ENCODE assay signal across 6 worm cellular contexts in the genomic region with DNA sequence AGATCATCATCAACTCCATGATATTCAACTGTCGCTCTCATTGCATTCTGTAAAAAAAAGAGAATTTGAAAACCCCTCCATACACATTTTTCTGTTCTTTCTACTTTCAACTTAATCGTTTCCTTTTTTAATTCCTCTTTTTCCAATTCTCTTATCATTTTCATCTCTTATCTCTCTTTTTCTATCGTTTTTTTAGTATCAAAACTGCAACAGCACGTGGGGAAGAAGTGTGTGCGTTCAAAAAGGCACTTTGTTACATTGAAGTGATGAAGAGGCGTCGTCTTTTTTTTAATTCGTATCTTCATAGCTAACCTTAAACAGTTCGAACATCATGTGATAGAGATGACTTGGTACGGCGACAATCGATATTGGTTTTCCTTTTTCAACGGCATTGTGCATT.
TF ChIP-seq lines count a peak whose summit lies in the region.

No protein-coding gene starts in this region.

TF ChIP-seq in whole organism, L1 larva, 84 proteins besides CTCF, POLR2A, EP300 and RAD21 (continues in another document):
- TF ChIP-seq C04F5.9 (tag; optimal IDR thresholded peaks at IDR 0.05; lab: Kevin White, UChicago) (no peak), efl-1 (optimal IDR thresholded peaks at IDR 0.05; lab: Kevin White, UChicago) (peak in 1 of 2 experiments; percentile 39), efl-1 (GFP tag; optimal IDR thresholded peaks at IDR 0.05 in 1 of 2; lab: Kevin White, UChicago) (peak; percentile 23 to 93), C16A3.4 (tag; optimal IDR thresholded peaks at IDR 0.05; lab: Kevin White, UChicago) (no peak), snu-23 (GFP tag; optimal IDR thresholded peaks at IDR 0.05; lab: Kevin White, UChicago) (peak; percentile 70), lin-39 (tag; optimal IDR thresholded peaks at IDR 0.05; lab: Kevin White, UChicago) (no peak), jun-1 (tag; optimal IDR thresholded peaks at IDR 0.05; lab: Kevin White, UChicago) (peak; percentile 28), F16B12.6 (tag; optimal IDR thresholded peaks at IDR 0.05; lab: Kevin White, UChicago) (no peak), nhr-85 (tag; lab: Kevin White, UChicago) (peak; percentile 90), nhr-84 (tag; optimal IDR thresholded peaks at IDR 0.05; lab: Kevin White, UChicago) (no peak), lin-35 (GFP tag; optimal IDR thresholded peaks at IDR 0.05; lab: Kevin White, UChicago) (peak in 1 of 2 experiments; percentile 77), egl-13 (tag; optimal IDR thresholded peaks at IDR 0.05; lab: Kevin White, UChicago) (no peak), nhr-47 (tag; optimal IDR thresholded peaks at IDR 0.05; lab: Kevin White, UChicago) (peak; percentile 10), nhr-76 (tag; optimal IDR thresholded peaks at IDR 0.05; lab: Kevin White, UChicago) (no peak), efl-3 (GFP tag; optimal IDR thresholded peaks at IDR 0.05; lab: Kevin White, UChicago) (no peak)

TF ChIP-seq in whole organism, L2 larva, 48 proteins besides CTCF, POLR2A, EP300 and RAD21 (continues in another document):
- no peak for TF ChIP-seq mab-5 (tag; optimal IDR thresholded peaks at IDR 0.05; lab: Kevin White, UChicago)
- no peak for TF ChIP-seq lin-13 (GFP tag; optimal IDR thresholded peaks at IDR 0.05; lab: Kevin White, UChicago)
- TF ChIP-seq zag-1 (tag; optimal IDR thresholded peaks at IDR 0.05; lab: Kevin White, UChicago) = no peak
- TF ChIP-seq C34F6.9 (tag; optimal IDR thresholded peaks at IDR 0.05; lab: Kevin White, UChicago) = no peak
- TF ChIP-seq nhr-129 (tag; optimal IDR thresholded peaks at IDR 0.05; lab: Kevin White, UChicago) = peak; percentile 37
- TF ChIP-seq sma-9 (GFP tag; optimal IDR thresholded peaks at IDR 0.05; lab: Kevin White, UChicago) = peak; percentile 95
- no peak for TF ChIP-seq sma-9 (tag; optimal IDR thresholded peaks at IDR 0.05; lab: Kevin White, UChicago)
- TF ChIP-seq skn-1 (tag; optimal IDR thresholded peaks at IDR 0.05; lab: Kevin White, UChicago) = no peak
- TF ChIP-seq blmp-1 (tag; optimal IDR thresholded peaks at IDR 0.05; lab: Kevin White, UChicago; ENCODE audit: insufficient read depth) = peak; percentile 47
- TF ChIP-seq nhr-23 (tag; optimal IDR thresholded peaks at IDR 0.05; lab: Kevin White, UChicago) = no peak
- TF ChIP-seq ztf-4 (tag; optimal IDR thresholded peaks at IDR 0.05; lab: Kevin White, UChicago) = no peak
- no peak for TF ChIP-seq ceh-82 (tag; optimal IDR thresholded peaks at IDR 0.05; lab: Kevin White, UChicago)
- TF ChIP-seq elt-3 (tag; optimal IDR thresholded peaks at IDR 0.05; lab: Kevin White, UChicago) = no peak
- TF ChIP-seq ztf-11 (tag; optimal IDR thresholded peaks at IDR 0.05; lab: Kevin White, UChicago) = no peak
- peak; percentile 95 for TF ChIP-seq fos-1 (tag; optimal IDR thresholded peaks at IDR 0.05; lab: Kevin White, UChicago)

TF ChIP-seq in whole organism, L3 larva, 47 proteins besides CTCF, POLR2A, EP300 and RAD21 (continues in another document):
- no peak for TF ChIP-seq tbx-2 (tag; optimal IDR thresholded peaks at IDR 0.05; lab: Kevin White, UChicago)
- TF ChIP-seq ztf-4 (tag; optimal IDR thresholded peaks at IDR 0.05; lab: Kevin White, UChicago) = no peak
- peak; percentile 28 for TF ChIP-seq nhr-25 (tag; optimal IDR thresholded peaks at IDR 0.05; lab: Kevin White, UChicago)
- TF ChIP-seq sea-2 (GFP tag; optimal IDR thresholded peaks at IDR 0.05; lab: Kevin White, UChicago) = no peak
- TF ChIP-seq R02D3.7 (tag; optimal IDR thresholded peaks at IDR 0.05; lab: Kevin White, UChicago) = no peak
- no peak for TF ChIP-seq unc-39 (tag; optimal IDR thresholded peaks at IDR 0.05; lab: Kevin White, UChicago)
- TF ChIP-seq nhr-43 (tag; optimal IDR thresholded peaks at IDR 0.05; lab: Kevin White, UChicago; ENCODE audit: poor library complexity, severe bottlenecking) = peak; percentile 50
- no peak for TF ChIP-seq nhr-12 (tag; optimal IDR thresholded peaks at IDR 0.05; lab: Kevin White, UChicago)
- TF ChIP-seq ama-1 (optimal IDR thresholded peaks at IDR 0.05; lab: Kevin White, UChicago) = no peak
- TF ChIP-seq hmg-11 (tag; optimal IDR thresholded peaks at IDR 0.05; lab: Kevin White, UChicago) = no peak
- no peak for TF ChIP-seq lsy-12 (tag; optimal IDR thresholded peaks at IDR 0.05; lab: Kevin White, UChicago)
- TF ChIP-seq nhr-28 (tag; optimal IDR thresholded peaks at IDR 0.05; lab: Kevin White, UChicago) = no peak
- peak; percentile 95 for TF ChIP-seq elt-2 (tag; optimal IDR thresholded peaks at IDR 0.05; lab: Kevin White, UChicago)
- no peak for TF ChIP-seq aly-2 (tag; optimal IDR thresholded peaks at IDR 0.05; lab: Kevin White, UChicago)
- TF ChIP-seq fkh-2 (tag; optimal IDR thresholded peaks at IDR 0.05; lab: Kevin White, UChicago) = no peak
- peak; percentile 81 for TF ChIP-seq elt-1 (tag; optimal IDR thresholded peaks at IDR 0.05; lab: Kevin White, UChicago)

TF ChIP-seq in whole organism, L4 larva, 104 proteins besides CTCF, POLR2A, EP300 and RAD21 (continues in another document):
- TF ChIP-seq ceh-20 (GFP tag; IDR thresholded peaks at IDR 0.05; lab: Robert Waterston, UW) (peak; percentile 29; the same call in 1 of the 2 replicates), daf-8 (GFP tag; IDR thresholded peaks at IDR 0.05; lab: Robert Waterston, UW) (no peak), daf-12 (tag; optimal IDR thresholded peaks at IDR 0.05; lab: Kevin White, UChicago) (no peak), gei-8 (GFP tag; optimal IDR thresholded peaks at IDR 0.05; lab: Kevin White, UChicago) (peak; percentile 75), madf-5 (GFP tag; IDR thresholded peaks at IDR 0.05; lab: Robert Waterston, UW) (no peak), saeg-2 (GFP tag; IDR thresholded peaks at IDR 0.05; lab: Robert Waterston, UW) (no peak), lin-15B (tag; optimal IDR thresholded peaks at IDR 0.05; lab: Kevin White, UChicago) (no peak), F44E2.7 (GFP tag; IDR thresholded peaks at IDR 0.05; lab: Robert Waterston, UW) (no peak), zfp-2 (tag; optimal IDR thresholded peaks at IDR 0.05; lab: Kevin White, UChicago) (no peak), vab-7 (GFP tag; IDR thresholded peaks at IDR 0.05; lab: Robert Waterston, UW) (no peak), F10B5.3 (tag; optimal IDR thresholded peaks at IDR 0.05; lab: Kevin White, UChicago) (no peak), mxl-3 (GFP tag; optimal IDR thresholded peaks at IDR 0.05; lab: Kevin White, UChicago) (peak; percentile 97), Y5F2A.4 (GFP tag; optimal IDR thresholded peaks at IDR 0.05; lab: Kevin White, UChicago) (no peak), mes-2 (tag; optimal IDR thresholded peaks at IDR 0.05; lab: Kevin White, UChicago; ENCODE audit: poor library complexity, severe bottlenecking) (peak; percentile 44), lir-3 (tag; optimal IDR thresholded peaks at IDR 0.05; lab: Kevin White, UChicago) (no peak), D1046.2 (GFP tag; IDR thresholded peaks at IDR 0.05; lab: Robert Waterston, UW) (no peak)

TF ChIP-seq in whole organism, late embryonic, 69 proteins besides CTCF, POLR2A, EP300 and RAD21:
- TF ChIP-seq elt-2 (tag; optimal IDR thresholded peaks at IDR 0.05; lab: Kevin White, UChicago) (peak; percentile 17), pha-4 (tag; optimal IDR thresholded peaks at IDR 0.05; lab: Kevin White, UChicago) (no peak), dmd-4 (tag; optimal IDR thresholded peaks at IDR 0.05; lab: Kevin White, UChicago; ENCODE audit: borderline replicate concordance) (no peak), tbx-2 (tag; optimal IDR thresholded peaks at IDR 0.05; lab: Kevin White, UChicago) (no peak), unc-55 (GFP tag; optimal IDR thresholded peaks at IDR 0.05; lab: Kevin White, UChicago) (no peak), pros-1 (tag; optimal IDR thresholded peaks at IDR 0.05; lab: Kevin White, UChicago) (no peak)
TF ChIP-seq in whole organism, late embryonic: peak in this region for 1.

TF ChIP-seq in whole organism, young adult, 124 proteins besides CTCF, POLR2A, EP300 and RAD21 (continues in another document):
- no peak for TF ChIP-seq snpc-4 (GFP tag; optimal IDR thresholded peaks at IDR 0.05; lab: Kevin White, UChicago)
- no peak for TF ChIP-seq snpc-4 (tag; optimal IDR thresholded peaks at IDR 0.05; lab: Kevin White, UChicago)
- TF ChIP-seq hsf-1 (GFP tag; IDR thresholded peaks at IDR 0.05; lab: Robert Waterston, UW) = no peak
- no peak for TF ChIP-seq ztf-6 (GFP tag; IDR thresholded peaks at IDR 0.05; lab: Robert Waterston, UW)
- no peak for TF ChIP-seq xnd-1 (tag; optimal IDR thresholded peaks at IDR 0.05; lab: Kevin White, UChicago)
- TF ChIP-seq F37B4.10 (GFP tag; IDR thresholded peaks at IDR 0.05; lab: Robert Waterston, UW) = no peak
- no peak for TF ChIP-seq pha-4 (tag; optimal IDR thresholded peaks at IDR 0.05; lab: Kevin White, UChicago)
- no peak for TF ChIP-seq zim-3 (tag; optimal IDR thresholded peaks at IDR 0.05; lab: Kevin White, UChicago)
- TF ChIP-seq F57A8.1 (GFP tag; optimal IDR thresholded peaks at IDR 0.05; lab: Kevin White, UChicago) = no peak
- peak; percentile 64 for TF ChIP-seq lin-40 (tag; optimal IDR thresholded peaks at IDR 0.05; lab: Kevin White, UChicago)
- peak; percentile 30 for TF ChIP-seq tbp1 (GFP tag; optimal IDR thresholded peaks at IDR 0.05; lab: Kevin White, UChicago)
- TF ChIP-seq F33H1.4 (GFP tag; IDR thresholded peaks at IDR 0.05; lab: Robert Waterston, UW) = no peak
- 0 out of 2 replicates have a peak, but pooled peaks have one; percentile 28 for TF ChIP-seq ekl-4 (GFP tag; IDR thresholded peaks at IDR 0.05; lab: Robert Waterston, UW)
- TF ChIP-seq akir-1 (GFP tag; optimal IDR thresholded peaks at IDR 0.05; lab: Kevin White, UChicago) = no peak
- no peak for TF ChIP-seq sdz-38 (tag; optimal IDR thresholded peaks at IDR 0.05; lab: Kevin White, UChicago)
- TF ChIP-seq lsl-1 (GFP tag; optimal IDR thresholded peaks at IDR 0.05; lab: Kevin White, UChicago) = no peak
- TF ChIP-seq D2030.7 (GFP tag; IDR thresholded peaks at IDR 0.05; lab: Robert Waterston, UW) = no peak
- TF ChIP-seq hmg-1.2 (GFP tag; IDR thresholded peaks at IDR 0.05; lab: Robert Waterston, UW) = peak; percentile 23; the same call in 1 of the 2 replicates
- TF ChIP-seq dox-1 (GFP tag; IDR thresholded peaks at IDR 0.05; lab: Robert Waterston, UW) = peak; percentile 35; the same call in 1 of the 2 replicates
- no peak for TF ChIP-seq atf-7 (tag; optimal IDR thresholded peaks at IDR 0.05; lab: Kevin White, UChicago)
- peak; percentile 44 for TF ChIP-seq attf-5 (GFP tag; optimal IDR thresholded peaks at IDR 0.05; lab: Kevin White, UChicago)
- TF ChIP-seq cebp-1 (GFP tag; IDR thresholded peaks at IDR 0.05; lab: Robert Waterston, UW) = no peak
- TF ChIP-seq cebp-1 (tag; optimal IDR thresholded peaks at IDR 0.05; lab: Kevin White, UChicago) = peak; percentile 47
- TF ChIP-seq F57C9.4 (tag; optimal IDR thresholded peaks at IDR 0.05; lab: Kevin White, UChicago) = no peak
- TF ChIP-seq K11D2.4 (GFP tag; IDR thresholded peaks at IDR 0.05; lab: Robert Waterston, UW) = 0 out of 2 replicates have a peak, but pooled peaks have one; percentile 15
- TF ChIP-seq ceh-40 (GFP tag; IDR thresholded peaks at IDR 0.05; lab: Robert Waterston, UW) = no peak
- no peak for TF ChIP-seq unc-130 (GFP tag; optimal IDR thresholded peaks at IDR 0.05; lab: Kevin White, UChicago)
- TF ChIP-seq somi-1 (GFP tag; optimal IDR thresholded peaks at IDR 0.05; lab: Kevin White, UChicago) = peak; percentile 73
